Worm (Caenorhabditis elegans) whole organism, young adult: ENCODE measurements around the gene nsun-1.

Experiments used
- C06A6.2 ChIP-seq: fragments of 200-800 bp; sonication (Bioruptor generic); conservative IDR thresholded peaks from 2 replicates; pipeline ENCODE4 v1.3.6; 2022; ENCODE audit warnings: missing genetic modification characterization, missing compliant biosample characterization
- F10E7.11 ChIP-seq: sonication (generic microtip); optimal IDR thresholded peaks from 2 replicates; lab custom pipeline; 2017; ENCODE audit warnings: mild to moderate bottlenecking, missing genetic modification characterization, moderate library complexity, missing compliant biosample characterization
- F33H1.4 ChIP-seq: fragments of 200-800 bp; sonication (Bioruptor generic); IDR thresholded peaks from 2 replicates; pipeline ENCODE4 v1.3.6; 2022; ENCODE audit warnings: missing genetic modification reagents, missing genetic modification characterization, missing compliant biosample characterization
- F37B4.10 ChIP-seq: fragments of 200-800 bp; sonication (Bioruptor generic); IDR thresholded peaks from 2 replicates; pipeline ENCODE4 v1.3.6; 2022; ENCODE audit warnings: missing genetic modification characterization, missing compliant biosample characterization
- F39B2.1 ChIP-seq: fragments of 200-800 bp; sonication (Bioruptor generic); IDR thresholded peaks from 2 replicates; pipeline ENCODE4 v1.3.6; 2022; ENCODE audit warnings: missing genetic modification reagents, missing genetic modification characterization, missing compliant biosample characterization
- F55B11.4 ChIP-seq: sonication (generic microtip); optimal IDR thresholded peaks from 2 replicates; lab custom pipeline; 2016; ENCODE audit warnings: missing compliant biosample characterization, missing genetic modification characterization, borderline replicate concordance; ENCODE audit not compliant: insufficient read depth
- F57A8.1 ChIP-seq: fragments of 200-800 bp; sonication (Bioruptor generic); optimal IDR thresholded peaks from 2 replicates; lab custom pipeline; 2018; ENCODE audit warnings: mild to moderate bottlenecking, missing genetic modification characterization, moderate library complexity, missing compliant biosample characterization
- F57C9.4 ChIP-seq: sonication (generic microtip); optimal IDR thresholded peaks from 2 replicates; lab custom pipeline; 2017; ENCODE audit warnings: mild to moderate bottlenecking, missing genetic modification characterization, missing compliant biosample characterization
- K11D2.4 ChIP-seq: fragments of 200-800 bp; sonication (Bioruptor generic); IDR thresholded peaks from 2 replicates; pipeline ENCODE4 v1.3.6; 2022; ENCODE audit warnings: missing genetic modification reagents, missing genetic modification characterization, missing compliant biosample characterization
- T07F8.4 ChIP-seq: sonication (generic microtip); optimal IDR thresholded peaks from 2 replicates; lab custom pipeline; 2016; ENCODE audit warnings: mild to moderate bottlenecking, missing genetic modification characterization, moderate library complexity, missing compliant biosample characterization
- Y67H2A.10 ChIP-seq: fragments of 200-800 bp; sonication (Bioruptor generic); conservative IDR thresholded peaks from 2 replicates; pipeline ENCODE4 v1.3.6; 2022; ENCODE audit warnings: missing genetic modification reagents, missing genetic modification characterization, missing compliant biosample characterization
- atf-7 ChIP-seq: sonication (generic microtip); optimal IDR thresholded peaks from 2 replicates; lab custom pipeline; 2017; ENCODE audit warnings: mild to moderate bottlenecking, missing genetic modification characterization, missing compliant biosample characterization
- attf-6 ChIP-seq: fragments of 200-800 bp; sonication (Bioruptor generic); IDR thresholded peaks from 2 replicates; pipeline ENCODE4 v1.3.6; 2022; ENCODE audit warnings: missing genetic modification reagents, missing genetic modification characterization, missing compliant biosample characterization
- ccch-3 ChIP-seq: fragments of 200-800 bp; sonication (Bioruptor generic); optimal IDR thresholded peaks from 2 replicates; lab custom pipeline; 2018; ENCODE audit warnings: mild to moderate bottlenecking, missing genetic modification characterization, missing compliant biosample characterization
- cebp-1 ChIP-seq, 2 experiments: fragments of 200-800 bp in 1 of 2; sonication (Bioruptor generic) in 1 of 2; sonication (generic microtip) in 1 of 2; IDR thresholded peaks in 1 of 2; optimal IDR thresholded peaks in 1 of 2; 2 replicates each; pipeline versions ENCODE4 v1.3.6 to Lab custom; 2017 to 2022; ENCODE audit warnings: missing compliant biosample characterization in 2 of 2, missing genetic modification characterization in 2 of 2, mild to moderate bottlenecking in 1 of 2, missing genetic modification reagents in 1 of 2, moderate library complexity in 1 of 2
- cebp-2 ChIP-seq: fragments of 200-800 bp; sonication (Bioruptor generic); IDR thresholded peaks from 2 replicates; pipeline ENCODE4 v1.3.6; 2022; ENCODE audit warnings: missing genetic modification characterization, missing compliant biosample characterization
- ceh-40 ChIP-seq: fragments of 200-800 bp; sonication (Bioruptor generic); IDR thresholded peaks from 2 replicates; pipeline ENCODE4 v1.3.6; 2022; ENCODE audit warnings: missing genetic modification characterization, missing compliant biosample characterization
- ceh-58 ChIP-seq: fragments of 200-800 bp; sonication (Bioruptor generic); IDR thresholded peaks from 2 replicates; pipeline ENCODE4 v1.3.6; 2022; ENCODE audit warnings: missing genetic modification characterization, missing compliant biosample characterization
- ceh-91 ChIP-seq: fragments of 200-800 bp; sonication (Bioruptor generic); IDR thresholded peaks from 2 replicates; pipeline ENCODE4 v1.3.6; 2022; ENCODE audit warnings: missing genetic modification reagents, missing genetic modification characterization, missing compliant biosample characterization
- dox-1 ChIP-seq: fragments of 200-800 bp; sonication (Bioruptor generic); IDR thresholded peaks from 2 replicates; pipeline ENCODE4 v1.3.6; 2022; ENCODE audit warnings: missing genetic modification reagents, missing genetic modification characterization, missing compliant biosample characterization
- dpff-1 ChIP-seq: sonication (generic microtip); optimal IDR thresholded peaks from 2 replicates; lab custom pipeline; 2017; ENCODE audit warnings: mild to moderate bottlenecking, missing genetic modification characterization, missing compliant biosample characterization
- egl-44 ChIP-seq: fragments of 200-800 bp; sonication (Bioruptor generic); IDR thresholded peaks from 2 replicates; pipeline ENCODE4 v1.3.6; 2022; ENCODE audit warnings: missing genetic modification reagents, missing genetic modification characterization, missing compliant biosample characterization
- let-607 ChIP-seq, 2 experiments: fragments of 200-800 bp in 1 of 2; sonication (Bioruptor generic) in 1 of 2; sonication (generic microtip) in 1 of 2; optimal IDR thresholded peaks; 2 replicates each; lab custom pipeline; 2016 to 2018; ENCODE audit warnings: mild to moderate bottlenecking in 2 of 2, missing compliant biosample characterization in 2 of 2, missing genetic modification characterization in 2 of 2, moderate library complexity in 2 of 2, missing genotype in 1 of 2
- lin-26 ChIP-seq: fragments of 200-800 bp; sonication (Bioruptor generic); IDR thresholded peaks from 2 replicates; pipeline ENCODE4 v1.3.6; 2022; ENCODE audit warnings: missing genetic modification reagents, missing genetic modification characterization, missing compliant biosample characterization
- lsl-1 ChIP-seq: fragments of 200-800 bp; sonication (Bioruptor generic); optimal IDR thresholded peaks from 2 replicates; lab custom pipeline; 2018; ENCODE audit warnings: mild to moderate bottlenecking, missing genetic modification characterization, moderate library complexity, missing compliant biosample characterization
- madf-6 ChIP-seq: fragments of 200-800 bp; sonication (Bioruptor generic); IDR thresholded peaks from 2 replicates; pipeline ENCODE4 v1.3.6; 2022; ENCODE audit warnings: missing genetic modification reagents, missing genetic modification characterization, missing compliant biosample characterization
- mxl-1 ChIP-seq: sonication (generic microtip); optimal IDR thresholded peaks from 2 replicates; lab custom pipeline; 2016; ENCODE audit warnings: missing genetic modification characterization, missing compliant biosample characterization
- nfya-1 ChIP-seq: sonication (generic microtip); optimal IDR thresholded peaks from 2 replicates; lab custom pipeline; 2017; ENCODE audit warnings: antibody characterized with exemption, missing compliant biosample characterization, missing genetic modification characterization, borderline replicate concordance; ENCODE audit not compliant: insufficient read depth
- nhr-179 ChIP-seq: sonication (generic microtip); optimal IDR thresholded peaks from 2 replicates; lab custom pipeline; 2016; ENCODE audit warnings: mild to moderate bottlenecking, missing genetic modification characterization, missing compliant biosample characterization
- nhr-27 ChIP-seq: fragments of 200-800 bp; sonication (Bioruptor generic); optimal IDR thresholded peaks from 2 replicates; lab custom pipeline; 2018; ENCODE audit warnings: mild to moderate bottlenecking, missing genetic modification characterization, moderate library complexity, missing compliant biosample characterization
- pha-4 ChIP-seq: fragments of 150-350 bp; sonication (generic microtip); optimal IDR thresholded peaks from 2 replicates; lab custom pipeline; 2014; ENCODE audit warnings: missing biosample characterization, missing genetic modification reagents, missing genetic modification characterization
- sdz-38 ChIP-seq: sonication (generic microtip); optimal IDR thresholded peaks from 2 replicates; lab custom pipeline; 2016; ENCODE audit warnings: missing genotype, missing genetic modification characterization, missing compliant biosample characterization
- snpc-1.1 ChIP-seq: sonication (generic microtip); optimal IDR thresholded peaks from 2 replicates; lab custom pipeline; 2017; ENCODE audit warnings: missing genetic modification characterization, mild to moderate bottlenecking, missing compliant biosample characterization, antibody characterized with exemption, moderate library complexity, missing genotype, missing genetic modification reagents; ENCODE audit not compliant: insufficient read depth
- snpc-4 ChIP-seq, 5 experiments: fragments of 150-350 bp in 1 of 5; sonication (generic microtip) in 4 of 5; optimal IDR thresholded peaks; 2 replicates each; lab custom pipeline; 2014 to 2018; ENCODE audit warnings: missing genetic modification characterization in 5 of 5, missing biosample characterization in 3 of 5, antibody characterized with exemption in 2 of 5, mild to moderate bottlenecking in 2 of 5, missing compliant biosample characterization in 2 of 5, missing genotype in 2 of 5, moderate library complexity in 2 of 5, missing genetic modification reagents in 1 of 5
- sptf-2 ChIP-seq: fragments of 200-800 bp; sonication (Bioruptor generic); optimal IDR thresholded peaks from 2 replicates; lab custom pipeline; 2018; ENCODE audit warnings: mild to moderate bottlenecking, missing genetic modification characterization, missing compliant biosample characterization
- xnd-1 ChIP-seq: sonication (generic microtip); optimal IDR thresholded peaks from 2 replicates; lab custom pipeline; 2016; ENCODE audit warnings: missing genotype, missing genetic modification reagents, missing genetic modification characterization, missing compliant biosample characterization
- ztf-25 ChIP-seq: fragments of 200-800 bp; sonication (Bioruptor generic); IDR thresholded peaks from 2 replicates; pipeline ENCODE4 v1.3.6; 2022; ENCODE audit warnings: missing genetic modification reagents, missing genetic modification characterization, missing compliant biosample characterization
- ztf-3 ChIP-seq: fragments of 200-800 bp; sonication (Bioruptor generic); optimal IDR thresholded peaks from 2 replicates; lab custom pipeline; 2018; ENCODE audit warnings: mild to moderate bottlenecking, missing genetic modification characterization, missing compliant biosample characterization
- ztf-6 ChIP-seq: fragments of 200-800 bp; sonication (Bioruptor generic); IDR thresholded peaks from 2 replicates; pipeline ENCODE4 v1.3.6; 2022; ENCODE audit warnings: missing genetic modification reagents, missing genetic modification characterization, missing compliant biosample characterization

Gene nsun-1

DNA sequence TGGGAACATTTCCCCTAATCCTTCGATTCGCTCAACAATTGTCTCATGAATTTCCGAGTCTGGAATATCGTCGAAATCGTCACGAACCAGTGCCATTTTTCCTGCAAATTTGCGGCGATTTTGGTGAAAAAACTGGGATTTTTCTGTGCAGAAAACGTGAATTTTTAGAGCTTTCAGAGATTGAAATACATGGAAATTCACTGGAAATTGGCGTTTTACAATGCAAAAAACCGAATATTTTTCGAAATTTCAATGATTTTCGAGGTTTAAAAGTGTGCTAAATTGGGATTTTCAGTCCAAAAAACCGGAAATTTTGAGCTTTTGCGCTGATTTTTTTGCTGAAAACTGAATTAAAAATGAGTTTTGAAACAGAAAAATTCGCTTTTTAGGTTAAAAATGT, 5.4 kb downstream of the nsun-1 start, which contains the start of gene tomm-22:
Gene tomm-22, minus strand, starts transcription at position 101 of the 400 bp plus-strand sequence.
- TF ChIP-seq madf-6 (GFP tag; lab: Robert Waterston, UW) = no peak
- no peak for TF ChIP-seq F10E7.11 (tag; lab: Kevin White, UChicago)
- TF ChIP-seq Y67H2A.10 (GFP tag; lab: Robert Waterston, UW) = no peak
- TF ChIP-seq snpc-4 (GFP tag; optimal IDR thresholded peaks at IDR 0.05; lab: Kevin White, UChicago) = no peak
- no peak for TF ChIP-seq snpc-4 (tag; optimal IDR thresholded peaks at IDR 0.05; lab: Kevin White, UChicago)
- no peak for TF ChIP-seq F33H1.4
- no peak for TF ChIP-seq ztf-3 (GFP tag; lab: Kevin White, UChicago)
- no peak for TF ChIP-seq F57A8.1
- TF ChIP-seq let-607 (tag; optimal IDR thresholded peaks at IDR 0.05; lab: Kevin White, UChicago) = no peak
- no peak for TF ChIP-seq ceh-91 (GFP tag; lab: Robert Waterston, UW)
- TF ChIP-seq sdz-38 (tag; lab: Kevin White, UChicago) = no peak

DNA sequence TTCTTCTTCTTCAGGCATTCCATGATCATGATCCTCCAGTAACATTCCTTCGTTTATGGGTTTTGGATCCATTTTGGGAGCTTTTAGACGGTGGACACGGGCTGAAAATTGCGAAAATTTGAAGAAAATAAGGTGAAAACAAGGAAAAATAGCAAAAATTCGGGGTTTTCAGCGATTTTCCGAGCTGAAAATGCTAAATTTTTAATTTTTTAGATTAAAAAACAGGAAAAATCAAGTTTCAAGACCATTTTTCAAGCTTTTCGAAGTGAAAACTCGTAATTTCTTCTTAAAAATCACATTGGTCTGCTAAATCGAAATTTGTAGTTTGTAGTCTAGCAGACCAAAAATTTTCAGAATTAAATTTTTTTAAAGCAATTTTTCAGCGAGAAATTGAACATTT, 8.5 kb downstream of the nsun-1 start, which contains the start of gene nfyb-1:
Gene nfyb-1, minus strand, starts transcription at position 101 of the 400 bp plus-strand sequence.
- TF ChIP-seq nhr-179 (tag; lab: Kevin White, UChicago) = no peak
- TF ChIP-seq ztf-3 (GFP tag; lab: Kevin White, UChicago) = no peak
- TF ChIP-seq F37B4.10 (GFP tag; lab: Robert Waterston, UW) = no peak
- TF ChIP-seq pha-4 = no peak
- TF ChIP-seq dpff-1 (tag; lab: Kevin White, UChicago) = no peak
- no peak for TF ChIP-seq madf-6 (GFP tag; lab: Robert Waterston, UW)
- TF ChIP-seq ceh-58 = no peak
- TF ChIP-seq F55B11.4 (tag; lab: Kevin White, UChicago) = no peak
- TF ChIP-seq snpc-4 (GFP tag; optimal IDR thresholded peaks at IDR 0.05; lab: Kevin White, UChicago) = no peak
- no peak for TF ChIP-seq snpc-4 (tag; optimal IDR thresholded peaks at IDR 0.05; lab: Kevin White, UChicago)
- no peak for TF ChIP-seq dox-1 (GFP tag; lab: Robert Waterston, UW)
- TF ChIP-seq ceh-91 (GFP tag; lab: Robert Waterston, UW) = no peak
- TF ChIP-seq egl-44 (GFP tag; lab: Robert Waterston, UW) = no peak
- TF ChIP-seq, all 124 proteins: peak for 0

DNA sequence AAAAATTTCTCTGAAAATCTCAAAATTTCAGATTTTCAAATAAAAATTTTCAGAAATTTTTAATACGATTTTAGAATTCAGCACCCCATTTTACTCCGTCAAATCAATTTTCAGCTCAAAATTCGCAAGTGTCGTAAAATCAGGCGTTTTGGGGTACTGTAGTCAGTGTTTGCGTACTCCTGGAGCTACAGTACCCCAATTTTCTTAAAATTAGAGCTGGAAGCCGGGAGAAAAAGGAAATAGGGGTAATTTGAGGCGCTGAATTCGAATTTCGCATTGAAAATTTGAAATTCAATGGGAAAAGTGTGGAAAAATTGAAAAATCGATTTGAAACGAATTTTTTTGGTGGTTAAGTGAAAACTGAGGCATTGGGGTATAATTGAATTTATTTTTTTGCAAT, 14.4 kb downstream of the nsun-1 start:
- TF ChIP-seq lsl-1 = peak; percentile 24
- TF ChIP-seq ccch-3 (GFP tag; lab: Kevin White, UChicago) = no peak

DNA sequence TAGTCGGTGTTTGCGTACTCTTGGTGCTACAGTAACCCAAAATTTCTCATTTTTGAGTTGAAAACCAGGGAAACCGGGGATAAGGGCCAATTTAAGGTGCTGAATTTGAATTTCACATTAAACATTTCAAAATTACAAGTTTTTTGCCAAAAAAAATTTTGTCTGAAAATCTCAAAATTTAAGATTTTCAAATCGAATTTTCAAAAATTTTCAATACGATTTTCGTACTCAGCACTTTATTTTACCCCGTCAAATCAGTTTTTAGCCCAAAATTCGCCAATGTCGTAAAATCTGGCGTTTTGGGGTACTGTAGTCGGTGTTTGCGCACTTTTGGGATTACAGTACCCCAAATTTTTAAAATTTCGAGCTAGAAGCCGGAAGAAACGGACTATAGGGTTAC, 14.9 kb downstream of the nsun-1 start, which contains the start of gene W10D9.3:
Gene W10D9.3, minus strand, starts transcription at position 101 of the 400 bp plus-strand sequence.
- no peak for TF ChIP-seq cebp-1 (GFP tag; IDR thresholded peaks at IDR 0.05; lab: Robert Waterston, UW)
- TF ChIP-seq cebp-1 (tag; optimal IDR thresholded peaks at IDR 0.05; lab: Kevin White, UChicago) = no peak
- no peak for TF ChIP-seq attf-6
- TF ChIP-seq xnd-1 (tag; lab: Kevin White, UChicago) = no peak
- no peak for TF ChIP-seq dpff-1 (tag; lab: Kevin White, UChicago)
- no peak for TF ChIP-seq lin-26 (GFP tag; lab: Robert Waterston, UW)
- no peak for TF ChIP-seq mxl-1 (tag; lab: Kevin White, UChicago)
- no peak for TF ChIP-seq sptf-2 (GFP tag; lab: Kevin White, UChicago)
- TF ChIP-seq snpc-1.1 (tag; lab: Kevin White, UChicago) = no peak
- TF ChIP-seq nhr-27 (tag; lab: Kevin White, UChicago) = no peak
- no peak for TF ChIP-seq ceh-40 (GFP tag; lab: Robert Waterston, UW)

DNA sequence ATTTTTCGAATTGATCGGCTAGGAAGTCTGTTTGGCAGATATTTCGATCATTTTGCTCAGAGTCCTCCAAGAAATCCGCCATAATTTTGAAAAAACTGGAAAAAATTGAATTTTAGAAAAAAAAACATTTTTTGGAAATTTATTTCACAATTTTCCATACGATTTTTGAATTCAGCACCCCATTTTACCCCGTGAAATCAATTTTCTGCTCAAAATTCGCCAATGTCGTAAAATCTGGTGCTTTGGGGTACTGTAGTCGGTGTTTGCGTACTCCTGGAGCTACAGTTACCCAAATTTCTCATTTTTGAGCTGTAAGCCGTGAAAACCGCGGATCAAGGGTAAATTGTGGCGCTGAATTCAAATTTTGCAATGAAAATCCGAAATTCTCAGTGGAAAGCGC, 17.9 kb downstream of the nsun-1 start, which contains the start of gene gvd-1:
Gene gvd-1, minus strand, starts transcription at position 101 of the 400 bp plus-strand sequence.
- TF ChIP-seq sdz-38 (tag; lab: Kevin White, UChicago) = no peak
- TF ChIP-seq C06A6.2 (GFP tag; lab: Robert Waterston, UW) = no peak
- no peak for TF ChIP-seq nfya-1 (tag; lab: Kevin White, UChicago)
- no peak for TF ChIP-seq atf-7 (tag; lab: Kevin White, UChicago)
- no peak for TF ChIP-seq T07F8.4 (tag; lab: Kevin White, UChicago)
- TF ChIP-seq F57C9.4 (tag; lab: Kevin White, UChicago) = no peak
- no peak for TF ChIP-seq ceh-91 (GFP tag; lab: Robert Waterston, UW)
- TF ChIP-seq K11D2.4 (GFP tag; lab: Robert Waterston, UW) = no peak
- no peak for TF ChIP-seq cebp-2 (GFP tag; lab: Robert Waterston, UW)
- no peak for TF ChIP-seq F39B2.1 (GFP tag; lab: Robert Waterston, UW)
- TF ChIP-seq ztf-6 = no peak
- no peak for TF ChIP-seq ztf-25 (GFP tag; lab: Robert Waterston, UW)
